Comparison of ENCODE assay signal across 1 fruit fly cellular context in genomic region chr3L:17475979-17476393, dm6.
TF ChIP-seq lines count a peak whose summit lies in the region.

TSS of gene CG34250 (plus strand) at chr3L:17476222.

TF ChIP-seq in whole organism, embryonic, 481 proteins besides CTCF, POLR2A, EP300 and RAD21 (continued from another document and continues in another):
- TF ChIP-seq gfzf (GFP tag; optimal IDR thresholded peaks at IDR 0.05; lab: Kevin White, UChicago) (peak; percentile 39), CG2712 (tag; optimal IDR thresholded peaks at IDR 0.05; lab: Kevin White, UChicago) (peak; percentile 72), Side (GFP tag; optimal IDR thresholded peaks at IDR 0.05; lab: Kevin White, UChicago) (no peak), PHDP (tag; optimal IDR thresholded peaks at IDR 0.05; lab: Kevin White, UChicago) (peak; percentile 26), CG42726 (GFP tag; IDR thresholded peaks at IDR 0.05; lab: Robert Waterston, UW; ENCODE audit: partially characterized antibody) (0 out of 2 replicates have a peak, but pooled peaks have one; percentile 33), sug (tag; optimal IDR thresholded peaks at IDR 0.05; lab: Kevin White, UChicago) (peak; percentile 72), CG10366 (GFP tag; IDR thresholded peaks at IDR 0.05; lab: Robert Waterston, UW) (no peak), Atf-2 (GFP tag; optimal IDR thresholded peaks at IDR 0.05; lab: Kevin White, UChicago) (no peak), rib (GFP tag; IDR thresholded peaks at IDR 0.05; lab: Robert Waterston, UW) (peak; percentile 45; the same call in 1 of the 2 replicates), CG3995 (GFP tag; optimal IDR thresholded peaks at IDR 0.05; lab: Kevin White, UChicago) (peak; percentile 69), CG8290 (GFP tag; optimal IDR thresholded peaks at IDR 0.05; lab: Kevin White, UChicago) (peak; percentile 34), CG8290 (tag; optimal IDR thresholded peaks at IDR 0.05; lab: Kevin White, UChicago) (peak in 1 of 2 experiments; percentile 32), ken (GFP tag; IDR thresholded peaks at IDR 0.05; lab: Robert Waterston, UW) (no peak), maf-S (GFP tag; optimal IDR thresholded peaks at IDR 0.05; lab: Kevin White, UChicago) (peak; percentile 5), Xrp1 (GFP tag; IDR thresholded peaks at IDR 0.05; lab: Robert Waterston, UW) (no peak), knrl (GFP tag; IDR thresholded peaks at IDR 0.05; lab: Robert Waterston, UW; ENCODE audit: partially characterized antibody) (peak; percentile 83), slou (GFP tag; optimal IDR thresholded peaks at IDR 0.05; lab: Kevin White, UChicago) (peak; percentile 10), dimm (GFP tag; IDR thresholded peaks at IDR 0.05; lab: Robert Waterston, UW) (no peak), CG9797 (GFP tag; optimal IDR thresholded peaks at IDR 0.05; lab: Kevin White, UChicago) (peak; percentile 52), Blimp-1 (GFP tag; optimal IDR thresholded peaks at IDR 0.05; lab: Kevin White, UChicago) (peak; percentile 29), Sin3A (optimal IDR thresholded peaks at IDR 0.05; lab: Kevin White, UChicago) (peak; percentile 75), NC2β (GFP tag; optimal IDR thresholded peaks at IDR 0.05; lab: Kevin White, UChicago) (no peak), CG1602 (GFP tag; optimal IDR thresholded peaks at IDR 0.05; lab: Kevin White, UChicago) (peak; percentile 48), CG18262 (tag; optimal IDR thresholded peaks at IDR 0.05; lab: Kevin White, UChicago) (peak; percentile 37), CG12155 (GFP tag; optimal IDR thresholded peaks at IDR 0.05; lab: Kevin White, UChicago) (peak; percentile 38), Sox102F (GFP tag; optimal IDR thresholded peaks at IDR 0.05; lab: Kevin White, UChicago) (peak; percentile 7), CG7786 (GFP tag; optimal IDR thresholded peaks at IDR 0.05; lab: Kevin White, UChicago) (peak; percentile 25), Hr3 (GFP tag; optimal IDR thresholded peaks at IDR 0.05; lab: Kevin White, UChicago) (peak; percentile 15), peb (GFP tag; IDR thresholded peaks at IDR 0.05; lab: Robert Waterston, UW) (no peak), Hr51 (GFP tag; optimal IDR thresholded peaks at IDR 0.05; lab: Kevin White, UChicago) (peak; percentile 35 to 55), CG10147 (GFP tag; optimal IDR thresholded peaks at IDR 0.05; lab: Kevin White, UChicago) (peak; percentile 26), lab (GFP tag; optimal IDR thresholded peaks at IDR 0.05; lab: Kevin White, UChicago) (peak; percentile 22), ems (GFP tag; optimal IDR thresholded peaks at IDR 0.05; lab: Kevin White, UChicago) (peak; percentile 34), wor (GFP tag; IDR thresholded peaks at IDR 0.05; lab: Robert Waterston, UW) (no peak), Six4 (GFP tag; optimal IDR thresholded peaks at IDR 0.05; lab: Kevin White, UChicago) (peak; percentile 7), schlank (tag; optimal IDR thresholded peaks at IDR 0.05; lab: Kevin White, UChicago) (no peak), CG10274 (GFP tag; optimal IDR thresholded peaks at IDR 0.05; lab: Kevin White, UChicago) (peak; percentile 0), CG2116 (GFP tag; optimal IDR thresholded peaks at IDR 0.05; lab: Kevin White, UChicago) (peak; percentile 100), Elba2 (GFP tag; optimal IDR thresholded peaks at IDR 0.05; lab: Kevin White, UChicago) (peak; percentile 68), grn (GFP tag; optimal IDR thresholded peaks at IDR 0.05; lab: Kevin White, UChicago) (no peak), lola (GFP tag; optimal IDR thresholded peaks at IDR 0.05; lab: Kevin White, UChicago) (peak in 1 of 3 experiments; percentile 6), gcm2 (GFP tag; optimal IDR thresholded peaks at IDR 0.05; lab: Kevin White, UChicago) (peak; percentile 37), pnt (GFP tag; optimal IDR thresholded peaks at IDR 0.05; lab: Kevin White, UChicago) (no peak), CG30020 (tag; optimal IDR thresholded peaks at IDR 0.05; lab: Kevin White, UChicago) (peak; percentile 53), bbx (GFP tag; IDR thresholded peaks at IDR 0.05; lab: Robert Waterston, UW; ENCODE audit: partially characterized antibody) (peak; percentile 68), CG1792 (GFP tag; optimal IDR thresholded peaks at IDR 0.05; lab: Kevin White, UChicago) (no peak), bcd (GFP tag; optimal IDR thresholded peaks at IDR 0.05; lab: Kevin White, UChicago) (peak; percentile 23), CG13775 (GFP tag; optimal IDR thresholded peaks at IDR 0.05; lab: Kevin White, UChicago) (peak; percentile 59), HLH54F (GFP tag; optimal IDR thresholded peaks at IDR 0.05; lab: Kevin White, UChicago) (peak; percentile 31), CG15601 (tag; optimal IDR thresholded peaks at IDR 0.05; lab: Kevin White, UChicago) (peak; percentile 58), nau (GFP tag; optimal IDR thresholded peaks at IDR 0.05; lab: Kevin White, UChicago) (peak; percentile 28), Max (GFP tag; optimal IDR thresholded peaks at IDR 0.05; lab: Kevin White, UChicago) (peak; percentile 53), CG17359 (tag; optimal IDR thresholded peaks at IDR 0.05; lab: Kevin White, UChicago) (peak; percentile 9), vfl (GFP tag; optimal IDR thresholded peaks at IDR 0.05; lab: Kevin White, UChicago) (no peak), CG18476 (GFP tag; optimal IDR thresholded peaks at IDR 0.05; lab: Kevin White, UChicago) (peak; percentile 39), Fer1 (GFP tag; optimal IDR thresholded peaks at IDR 0.05; lab: Kevin White, UChicago) (peak; percentile 30), CG10543 (GFP tag; optimal IDR thresholded peaks at IDR 0.05; lab: Kevin White, UChicago) (peak; percentile 56), Sry-δ (GFP tag; optimal IDR thresholded peaks at IDR 0.05; lab: Kevin White, UChicago) (peak; percentile 90), twi (tag; optimal IDR thresholded peaks at IDR 0.05; lab: Kevin White, UChicago) (peak; percentile 37), Dad (GFP tag; optimal IDR thresholded peaks at IDR 0.05; lab: Kevin White, UChicago) (no peak), sens (GFP tag; lab: Kevin White, UChicago) (peak; percentile 78), Taf1 (GFP tag; IDR thresholded peaks at IDR 0.05; lab: Robert Waterston, UW) (no peak), CG4854 (GFP tag; optimal IDR thresholded peaks at IDR 0.05; lab: Kevin White, UChicago) (peak; percentile 37), CG31224 (GFP tag; IDR thresholded peaks at IDR 0.05; lab: Robert Waterston, UW) (no peak), CG18599 (GFP tag; optimal IDR thresholded peaks at IDR 0.05; lab: Kevin White, UChicago) (peak; percentile 26), D19A (tag; optimal IDR thresholded peaks at IDR 0.05; lab: Kevin White, UChicago) (peak; percentile 37), Bdp1 (GFP tag; optimal IDR thresholded peaks at IDR 0.05; lab: Kevin White, UChicago) (peak; percentile 11), CG12391 (tag; optimal IDR thresholded peaks at IDR 0.05; lab: Kevin White, UChicago) (peak; percentile 77), CG14050 (GFP tag; IDR thresholded peaks at IDR 0.05; lab: Robert Waterston, UW) (no peak), Bgb (GFP tag; IDR thresholded peaks at IDR 0.05; lab: Robert Waterston, UW; ENCODE audit: partially characterized antibody) (peak; percentile 72), otp (GFP tag; IDR thresholded peaks at IDR 0.05; lab: Robert Waterston, UW) (no peak), CG34422 (GFP tag; IDR thresholded peaks at IDR 0.05; lab: Robert Waterston, UW) (peak; percentile 48; the same call in 1 of the 3 replicates), CG4328 (GFP tag; optimal IDR thresholded peaks at IDR 0.05; lab: Kevin White, UChicago) (peak; percentile 3), CG15514 (GFP tag; optimal IDR thresholded peaks at IDR 0.05; lab: Kevin White, UChicago) (peak; percentile 77), CG11085 (GFP tag; IDR thresholded peaks at IDR 0.05; lab: Robert Waterston, UW) (no peak), CG18764 (GFP tag; optimal IDR thresholded peaks at IDR 0.05; lab: Kevin White, UChicago) (peak; percentile 45), lilli (GFP tag; optimal IDR thresholded peaks at IDR 0.05; lab: Kevin White, UChicago) (peak; percentile 64), nmo (GFP tag; optimal IDR thresholded peaks at IDR 0.05; lab: Kevin White, UChicago) (peak; percentile 70), Dbx (GFP tag; IDR thresholded peaks at IDR 0.05; lab: Robert Waterston, UW) (no peak; the same call in 2 of the 3 replicates), usp (GFP tag; optimal IDR thresholded peaks at IDR 0.05; lab: Kevin White, UChicago) (no peak), Meics (GFP tag; optimal IDR thresholded peaks at IDR 0.05; lab: Kevin White, UChicago) (peak; percentile 35), CG6813 (GFP tag; optimal IDR thresholded peaks at IDR 0.05; lab: Kevin White, UChicago) (no peak), hbn (GFP tag; IDR thresholded peaks at IDR 0.05; lab: Robert Waterston, UW; ENCODE audit: partially characterized antibody) (peak; percentile 66; the same call in 1 of the 2 replicates), hkb (optimal IDR thresholded peaks at IDR 0.05; lab: Kevin White, UChicago) (peak; percentile 23), hkb (GFP tag; IDR thresholded peaks at IDR 0.05; lab: Robert Waterston, UW) (no peak; the same call in 1 of the 2 replicates), CG31388 (GFP tag; optimal IDR thresholded peaks at IDR 0.05; lab: Kevin White, UChicago) (peak; percentile 3), CG6689 (GFP tag; IDR thresholded peaks at IDR 0.05; lab: Robert Waterston, UW) (no peak), CG12769 (tag; optimal IDR thresholded peaks at IDR 0.05; lab: Kevin White, UChicago) (peak; percentile 48), Lhr (GFP tag; optimal IDR thresholded peaks at IDR 0.05; lab: Kevin White, UChicago) (peak; percentile 76), mirr (GFP tag; optimal IDR thresholded peaks at IDR 0.05; lab: Kevin White, UChicago) (no peak), CG10462 (GFP tag; optimal IDR thresholded peaks at IDR 0.05; lab: Kevin White, UChicago) (peak; percentile 17), Sox100B (GFP tag; optimal IDR thresholded peaks at IDR 0.05; lab: Kevin White, UChicago) (no peak), MESR4 (GFP tag; optimal IDR thresholded peaks at IDR 0.05; lab: Kevin White, UChicago) (peak; percentile 89), CG1529 (GFP tag; optimal IDR thresholded peaks at IDR 0.05; lab: Kevin White, UChicago) (no peak), Vsx1 (GFP tag; optimal IDR thresholded peaks at IDR 0.05; lab: Kevin White, UChicago) (peak; percentile 17), CG1233 (GFP tag; optimal IDR thresholded peaks at IDR 0.05; lab: Kevin White, UChicago) (no peak), CG2202 (tag; optimal IDR thresholded peaks at IDR 0.05; lab: Kevin White, UChicago) (peak; percentile 5), CG17328 (GFP tag; IDR thresholded peaks at IDR 0.05; lab: Robert Waterston, UW) (peak; percentile 21; the same call in 1 of the 2 replicates), CG7271 (tag; optimal IDR thresholded peaks at IDR 0.05; lab: Kevin White, UChicago) (no peak), phol (tag; optimal IDR thresholded peaks at IDR 0.05; lab: Kevin White, UChicago) (peak; percentile 63), CG17829 (tag; optimal IDR thresholded peaks at IDR 0.05; lab: Kevin White, UChicago) (peak; percentile 62), caup (GFP tag; optimal IDR thresholded peaks at IDR 0.05; lab: Kevin White, UChicago; ENCODE audit: severe bottlenecking) (peak; percentile 31), onecut (GFP tag; IDR thresholded peaks at IDR 0.05; lab: Robert Waterston, UW) (peak; percentile 74), chif (GFP tag; optimal IDR thresholded peaks at IDR 0.05; lab: Kevin White, UChicago) (no peak), CG33557 (GFP tag; optimal IDR thresholded peaks at IDR 0.05; lab: Kevin White, UChicago) (no peak), CG13287 (GFP tag; IDR thresholded peaks at IDR 0.05; lab: Robert Waterston, UW; ENCODE audit: partially characterized antibody) (peak; percentile 87), Rfx (GFP tag; IDR thresholded peaks at IDR 0.05; lab: Robert Waterston, UW) (peak; percentile 61; the same call in 1 of the 2 replicates), stwl (tag; optimal IDR thresholded peaks at IDR 0.05; lab: Kevin White, UChicago) (peak; percentile 83), ssp (GFP tag; IDR thresholded peaks at IDR 0.05; lab: Robert Waterston, UW) (no peak), zfh2 (GFP tag; optimal IDR thresholded peaks at IDR 0.05; lab: Kevin White, UChicago) (peak; percentile 14), tll (GFP tag; optimal IDR thresholded peaks at IDR 0.05; lab: Kevin White, UChicago) (peak in 1 of 2 experiments; percentile 48), scrt (GFP tag; optimal IDR thresholded peaks at IDR 0.05; lab: Kevin White, UChicago) (peak; percentile 8), CG17186 (GFP tag; optimal IDR thresholded peaks at IDR 0.05; lab: Kevin White, UChicago) (peak; percentile 14), CG11504 (tag; optimal IDR thresholded peaks at IDR 0.05; lab: Kevin White, UChicago) (peak; percentile 53), Hmr (GFP tag; optimal IDR thresholded peaks at IDR 0.05; lab: Kevin White, UChicago) (peak; percentile 55), Dp (GFP tag; optimal IDR thresholded peaks at IDR 0.05; lab: Kevin White, UChicago) (peak; percentile 35), sna (GFP tag; IDR thresholded peaks at IDR 0.05; lab: Robert Waterston, UW; ENCODE audit: partially characterized antibody) (peak; percentile 76), YL-1 (GFP tag; optimal IDR thresholded peaks at IDR 0.05; lab: Kevin White, UChicago) (peak; percentile 75), Dek (tag; optimal IDR thresholded peaks at IDR 0.05; lab: Kevin White, UChicago) (peak; percentile 43), CG34224 (GFP tag; IDR thresholded peaks at IDR 0.05; lab: Robert Waterston, UW; ENCODE audit: partially characterized antibody) (peak; percentile 71), en (GFP tag; optimal IDR thresholded peaks at IDR 0.05; lab: Kevin White, UChicago) (no peak), HLH4C (GFP tag; IDR thresholded peaks at IDR 0.05; lab: Robert Waterston, UW; ENCODE audit: partially characterized antibody) (peak; percentile 77), insv (GFP tag; optimal IDR thresholded peaks at IDR 0.05; lab: Kevin White, UChicago) (peak in 1 of 2 experiments; percentile 50), CG12942 (GFP tag; optimal IDR thresholded peaks at IDR 0.05; lab: Kevin White, UChicago) (peak; percentile 46), CG3281 (GFP tag; optimal IDR thresholded peaks at IDR 0.05; lab: Kevin White, UChicago) (peak; percentile 21), CG12104 (GFP tag; optimal IDR thresholded peaks at IDR 0.05; lab: Kevin White, UChicago) (peak; percentile 38), ato (GFP tag; IDR thresholded peaks at IDR 0.05; lab: Robert Waterston, UW; ENCODE audit: partially characterized antibody) (peak; percentile 11; the same call in 1 of the 2 replicates), CG15269 (tag; optimal IDR thresholded peaks at IDR 0.05; lab: Kevin White, UChicago) (peak; percentile 26), CG11696 (GFP tag; IDR thresholded peaks at IDR 0.05; lab: Robert Waterston, UW) (no peak), lbe (GFP tag; optimal IDR thresholded peaks at IDR 0.05; lab: Kevin White, UChicago) (peak; percentile 67)
